Worm (Caenorhabditis elegans) whole organism, L3 larva: ENCODE measurements around the gene M04G7.2.

ENCODE experiments used
- ama-1 ChIP-seq: fragments of 150-350 bp; optimal IDR thresholded peaks from 2 replicates; lab custom pipeline; 2018
- ceh-9 ChIP-seq: sonication (generic microtip); optimal IDR thresholded peaks from 2 replicates; lab custom pipeline; 2018; ENCODE audit warnings: missing biosample characterization, missing genetic modification characterization
- elt-3 ChIP-seq, 3 experiments: fragments of 150-350 bp in 1 of 3; sonication (generic microtip) in 2 of 3; optimal IDR thresholded peaks; 2 replicates in 2 of 3; 4 replicates in 1 of 3; lab custom pipeline; 2014 to 2017; ENCODE audit warnings: missing biosample characterization in 3 of 3, missing genetic modification characterization in 3 of 3

- TF ChIP-seq ceh-9 (tag; lab: Kevin White, UChicago) (no peak), elt-3 (tag; optimal IDR thresholded peaks at IDR 0.05; lab: Kevin White, UChicago) (no peak), ama-1 (no peak)
Measured at ce11 chrIV:497155-497554, 36.3 kb upstream of the M04G7.2 start.
